Fruit fly (Drosophila melanogaster): Measurements from ENCODE around the gene CG2991.
A peak's percentile ranks its signal among the peaks of the same experiment; 100 is the strongest.

The CG2991 gene

DNA sequence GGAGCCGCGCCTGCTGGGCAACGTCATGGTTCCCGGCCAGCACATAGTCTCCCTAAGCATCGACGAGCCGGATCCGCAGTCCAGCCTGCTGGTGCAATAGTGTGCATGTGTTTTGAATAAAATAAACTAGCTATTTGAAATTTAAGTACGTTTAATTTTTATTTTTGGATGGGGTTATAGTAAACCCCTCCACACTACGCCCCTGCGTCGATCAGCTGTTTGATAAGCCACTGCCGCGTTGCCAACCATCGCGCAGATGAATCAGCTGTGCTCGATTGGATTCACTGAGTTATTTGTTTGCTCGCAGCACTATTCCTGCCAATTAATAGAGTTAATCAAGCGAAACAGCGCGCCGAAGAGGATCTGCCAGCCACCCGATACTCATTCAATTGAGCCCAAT lies 21.9 kb downstream of the CG2991 start, which contains the start of gene RabGGTb (continued):
- peak; percentile 84 for TF ChIP-seq lz (GFP tag; optimal IDR thresholded peaks at IDR 0.05)
- TF ChIP-seq ss (GFP tag; optimal IDR thresholded peaks at IDR 0.05) = peak in 1 of 2 experiments; percentile 12
- TF ChIP-seq Sox102F (GFP tag; optimal IDR thresholded peaks at IDR 0.05) = peak; percentile 44
- TF ChIP-seq CG3919 (GFP tag; optimal IDR thresholded peaks at IDR 0.05) = peak; percentile 57
- peak; percentile 34 for TF ChIP-seq CG1621 (tag; optimal IDR thresholded peaks at IDR 0.05)
- TF ChIP-seq CG32006 (GFP tag; optimal IDR thresholded peaks at IDR 0.05) = peak; percentile 56
- peak; percentile 63 for TF ChIP-seq Met (GFP tag; optimal IDR thresholded peaks at IDR 0.05)
- TF ChIP-seq cyc (GFP tag; optimal IDR thresholded peaks at IDR 0.05) = peak; percentile 50
- TF ChIP-seq Smox (GFP tag; optimal IDR thresholded peaks at IDR 0.05) = peak; percentile 68
- peak; percentile 1 for TF ChIP-seq CG8319 (GFP tag; optimal IDR thresholded peaks at IDR 0.05)
- TF ChIP-seq CG10631 (GFP tag; optimal IDR thresholded peaks at IDR 0.05) = peak; percentile 46
- TF ChIP-seq CG6163 (GFP tag; IDR thresholded peaks at IDR 0.05) = peak; percentile 86
- TF ChIP-seq CG11294 (GFP tag; IDR thresholded peaks at IDR 0.05) = peak; percentile 33; the same call in 1 of the 2 replicates
- TF ChIP-seq CG6792 (GFP tag; optimal IDR thresholded peaks at IDR 0.05) = peak; percentile 39
- TF ChIP-seq spab (GFP tag; optimal IDR thresholded peaks at IDR 0.05) = no peak
- TF ChIP-seq vri (GFP tag; optimal IDR thresholded peaks at IDR 0.05) = peak; percentile 22
- peak; percentile 52 for TF ChIP-seq Eip75B (GFP tag; optimal IDR thresholded peaks at IDR 0.05)
- TF ChIP-seq Ets21C (GFP tag; optimal IDR thresholded peaks at IDR 0.05) = peak; percentile 25
- TF ChIP-seq CG4318 (GFP tag; optimal IDR thresholded peaks at IDR 0.05) = no peak
- no peak for TF ChIP-seq fd85E (GFP tag; optimal IDR thresholded peaks at IDR 0.05)
- no peak for TF ChIP-seq Hr38 (GFP tag; optimal IDR thresholded peaks at IDR 0.05)
- no peak for TF ChIP-seq CG9139 (GFP tag; optimal IDR thresholded peaks at IDR 0.05)

DNA sequence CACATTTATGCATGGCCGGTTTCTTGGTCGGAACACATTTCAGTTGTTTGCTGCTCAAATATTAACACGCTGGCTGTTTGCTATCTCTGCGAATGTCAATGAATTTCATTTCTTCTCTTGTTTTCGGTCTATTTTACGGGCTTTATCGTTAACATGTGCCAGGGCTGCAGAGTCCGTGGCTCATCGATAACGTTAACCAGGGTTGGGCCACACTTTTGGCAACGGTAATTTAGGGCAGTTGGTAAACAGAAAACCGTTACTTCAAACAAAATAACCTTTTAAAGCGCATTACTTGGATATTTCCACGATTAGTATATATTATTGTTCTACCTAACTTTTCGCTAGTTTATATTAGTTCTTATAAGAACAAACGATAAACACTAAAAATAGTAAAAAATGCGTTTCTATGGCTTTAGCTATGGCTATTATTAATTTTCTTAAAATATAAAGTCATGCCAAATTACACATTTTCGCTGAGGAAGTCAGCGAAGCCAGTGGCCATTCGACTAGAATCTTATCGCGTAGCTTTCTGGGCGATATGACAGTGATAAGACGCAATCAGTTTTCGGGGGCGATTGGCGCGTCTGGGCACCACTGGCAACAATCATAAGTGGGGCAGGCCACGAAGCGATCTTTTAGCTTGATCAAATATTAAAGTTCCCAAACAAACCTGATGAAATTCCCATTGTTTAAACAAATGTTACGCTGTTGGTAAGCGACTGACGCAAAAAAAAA lies 26.2 kb downstream of the CG2991 start:
- TF ChIP-seq Sox15 (GFP tag; optimal IDR thresholded peaks at IDR 0.05) (no peak), CG11762 (GFP tag; optimal IDR thresholded peaks at IDR 0.05; ENCODE audit: insufficient read depth) (no peak), CG6854 (GFP tag; optimal IDR thresholded peaks at IDR 0.05) (no peak), Met (GFP tag; optimal IDR thresholded peaks at IDR 0.05) (peak; percentile 55), Ets21C (GFP tag; optimal IDR thresholded peaks at IDR 0.05) (peak; percentile 7), ss (GFP tag; optimal IDR thresholded peaks at IDR 0.05) (peak in 1 of 2 experiments; percentile 22), svp (GFP tag) (peak; percentile 71), vri (GFP tag; optimal IDR thresholded peaks at IDR 0.05) (peak; percentile 20), OdsH (GFP tag; optimal IDR thresholded peaks at IDR 0.05) (no peak), fkh (GFP tag; optimal IDR thresholded peaks at IDR 0.05) (peak; percentile 76), achi (GFP tag; optimal IDR thresholded peaks at IDR 0.05) (no peak), CG34406 (GFP tag; optimal IDR thresholded peaks at IDR 0.05) (peak; percentile 27), Eip93F (GFP tag; optimal IDR thresholded peaks at IDR 0.05) (peak; percentile 14), pdm3 (GFP tag; optimal IDR thresholded peaks at IDR 0.05) (peak; percentile 22), CG6163 (GFP tag; IDR thresholded peaks at IDR 0.05) (peak; percentile 51; the same call in 2 of the 3 replicates), acj6 (GFP tag; optimal IDR thresholded peaks at IDR 0.05) (peak; percentile 3), CG6276 (GFP tag; optimal IDR thresholded peaks at IDR 0.05) (no peak), Blimp-1 (GFP tag; optimal IDR thresholded peaks at IDR 0.05) (no peak), Eip75B (GFP tag; optimal IDR thresholded peaks at IDR 0.05) (peak; percentile 24), CG3919 (GFP tag; optimal IDR thresholded peaks at IDR 0.05) (peak; percentile 7), eg (GFP tag; IDR thresholded peaks at IDR 0.05) (peak; percentile 30; the same call in 1 of the 3 replicates), Eip78C (GFP tag) (no peak), topi (GFP tag; optimal IDR thresholded peaks at IDR 0.05) (peak; percentile 29), CG32006 (GFP tag; optimal IDR thresholded peaks at IDR 0.05) (no peak), dac (GFP tag; optimal IDR thresholded peaks at IDR 0.05) (no peak), esn (GFP tag; optimal IDR thresholded peaks at IDR 0.05) (peak; percentile 50), dsx (GFP tag; optimal IDR thresholded peaks at IDR 0.05; ENCODE audit: poor library complexity, severe bottlenecking) (no peak), CG7368 (GFP tag; optimal IDR thresholded peaks at IDR 0.05) (no peak), CG11294 (GFP tag; IDR thresholded peaks at IDR 0.05) (no peak), Hr39 (GFP tag; optimal IDR thresholded peaks at IDR 0.05) (no peak), Sox102F (GFP tag; optimal IDR thresholded peaks at IDR 0.05) (peak; percentile 27), Ets96B (tag; optimal IDR thresholded peaks at IDR 0.05) (no peak), Lpt (GFP tag; optimal IDR thresholded peaks at IDR 0.05) (no peak), Hr4 (GFP tag; optimal IDR thresholded peaks at IDR 0.05) (no peak), CG6808 (GFP tag; optimal IDR thresholded peaks at IDR 0.05) (no peak), CG9139 (GFP tag; optimal IDR thresholded peaks at IDR 0.05) (no peak), CG8319 (GFP tag; optimal IDR thresholded peaks at IDR 0.05) (no peak)
